Worm (Caenorhabditis elegans): Measurements from ENCODE around the gene nmad-1.

ce11 chrIII:5504164-5504563 lies 50.6 kb downstream of the nmad-1 start:
- peak; percentile 16 for TF ChIP-seq snpc-4 (tag; optimal IDR thresholded peaks at IDR 0.05)
- no peak for TF ChIP-seq nhr-12 (tag; optimal IDR thresholded peaks at IDR 0.05)
- no peak for TF ChIP-seq unc-86 (tag; optimal IDR thresholded peaks at IDR 0.05)
- TF ChIP-seq nhr-84 (tag; optimal IDR thresholded peaks at IDR 0.05): no peak
- TF ChIP-seq efl-3 (GFP tag; optimal IDR thresholded peaks at IDR 0.05): no peak
- no peak for TF ChIP-seq ceh-63 (GFP tag; optimal IDR thresholded peaks at IDR 0.05)
- no peak for TF ChIP-seq nhr-76 (tag; optimal IDR thresholded peaks at IDR 0.05)
- peak; percentile 39 to 50 (median 40) for TF ChIP-seq dpl-1 (GFP tag; optimal IDR thresholded peaks at IDR 0.05)
- TF ChIP-seq xbp-1 (tag; optimal IDR thresholded peaks at IDR 0.05): peak; percentile 37
- no peak for TF ChIP-seq nhr-90 (tag; optimal IDR thresholded peaks at IDR 0.05; ENCODE audit: poor library complexity)
- peak; percentile 86 for TF ChIP-seq aly-2 (tag; optimal IDR thresholded peaks at IDR 0.05)
